Worm (Caenorhabditis elegans) whole organism, early embryonic: Measurements from ENCODE around the gene srh-244.
"Not testable (repeated sequence)": the region's sequence is repeated elsewhere in the genome, so short reads cannot be mapped to it uniquely, and the experiment has no call there.

Experiments
- B0310.2 ChIP-seq: sonication (generic microtip); optimal IDR thresholded peaks from 2 replicates; lab custom pipeline; 2016; ENCODE audit warnings: mild to moderate bottlenecking, missing genetic modification characterization, missing compliant biosample characterization
- F13C5.2 ChIP-seq: sonication (generic microtip); optimal IDR thresholded peaks from 2 replicates; lab custom pipeline; 2017; ENCODE audit warnings: mild to moderate bottlenecking, missing genetic modification characterization, inconsistent platforms, missing compliant biosample characterization
- aly-1 ChIP-seq: sonication (generic microtip); optimal IDR thresholded peaks from 2 replicates; lab custom pipeline; 2016; ENCODE audit warnings: missing genetic modification characterization, missing compliant biosample characterization
- ama-1 ChIP-seq: fragments of 150-350 bp; optimal IDR thresholded peaks from 2 replicates; lab custom pipeline; 2014
- ceh-13 ChIP-seq: fragments of 200-800 bp; sonication (Bioruptor generic); optimal IDR thresholded peaks from 2 replicates; lab custom pipeline; 2018; ENCODE audit warnings: mild to moderate bottlenecking, missing genetic modification characterization, missing compliant biosample characterization
- ceh-36 ChIP-seq: sonication (generic microtip); optimal IDR thresholded peaks from 2 replicates; lab custom pipeline; 2016; ENCODE audit warnings: missing genetic modification characterization, inconsistent platforms, missing compliant biosample characterization
- ets-7 ChIP-seq: sonication (generic microtip); optimal IDR thresholded peaks from 2 replicates; lab custom pipeline; 2016; ENCODE audit warnings: missing genotype, missing genetic modification characterization, missing compliant biosample characterization
- flt-1 ChIP-seq: fragments of 200-800 bp; sonication (Bioruptor generic); IDR thresholded peaks from 2 replicates; pipeline ENCODE4 v1.3.6; 2022; ENCODE audit warnings: missing genetic modification characterization, missing compliant biosample characterization
- hmbx-1 ChIP-seq: sonication (generic microtip); optimal IDR thresholded peaks from 2 replicates; lab custom pipeline; 2016; ENCODE audit warnings: mild to moderate bottlenecking, missing genetic modification characterization, missing compliant biosample characterization
- hmg-4 ChIP-seq: fragments of 200-800 bp; sonication (Bioruptor generic); optimal IDR thresholded peaks from 2 replicates; lab custom pipeline; 2018; ENCODE audit warnings: mild to moderate bottlenecking, missing genetic modification characterization, missing compliant biosample characterization
- hnd-1 ChIP-seq: sonication (generic microtip); optimal IDR thresholded peaks from 2 replicates; lab custom pipeline; 2016; ENCODE audit warnings: missing genetic modification characterization, missing compliant biosample characterization
- pes-1 ChIP-seq: fragments of 200-800 bp; sonication (Bioruptor generic); IDR thresholded peaks from 2 replicates; pipeline ENCODE4 v1.3.6; 2022; ENCODE audit warnings: missing genetic modification reagents, missing genetic modification characterization, missing compliant biosample characterization
- scrt-1 ChIP-seq: fragments of 200-800 bp; sonication (Bioruptor generic); IDR thresholded peaks from 2 replicates; pipeline ENCODE4 v1.3.6; 2022; ENCODE audit warnings: missing genetic modification characterization, missing compliant biosample characterization
- sea-1 ChIP-seq: fragments of 200-800 bp; sonication (Bioruptor generic); conservative IDR thresholded peaks from 2 replicates; pipeline ENCODE4 v1.3.6; 2022; ENCODE audit warnings: missing genetic modification characterization, missing compliant biosample characterization
- tbx-11 ChIP-seq: fragments of 200-800 bp; sonication (Bioruptor generic); IDR thresholded peaks from 2 replicates; pipeline ENCODE4 v1.3.6; 2022; ENCODE audit warnings: missing genetic modification characterization, missing compliant biosample characterization
- tbx-37 ChIP-seq: fragments of 200-800 bp; sonication (Bioruptor generic); conservative IDR thresholded peaks from 2 replicates; pipeline ENCODE4 v1.3.6; 2022; ENCODE audit warnings: missing genetic modification reagents, missing genetic modification characterization, missing compliant biosample characterization
- tra-4 ChIP-seq: sonication (generic microtip); optimal IDR thresholded peaks from 2 replicates; lab custom pipeline; 2017; ENCODE audit warnings: missing genetic modification characterization, missing compliant biosample characterization

Gene srh-244

ce11 chrV:7343522-7343921 lies at the start of gene srh-244:
Gene srh-244, plus strand, starts transcription at chrV:7343822.
- TF ChIP-seq ceh-36 (tag; lab: Kevin White, UChicago) (no peak), ets-7 (tag; lab: Kevin White, UChicago) (no peak), hnd-1 (no peak), hmg-4 (no peak), scrt-1 (no peak), tbx-37 (no peak), flt-1 (GFP tag; lab: Robert Waterston, UW) (no peak), tra-4 (no peak), ceh-13 (no peak), sea-1 (no peak)

- TF ChIP-seq B0310.2 (tag; lab: Kevin White, UChicago) (no peak), ets-7 (tag; lab: Kevin White, UChicago) (no peak), hmbx-1 (no peak), ceh-13 (no peak), flt-1 (GFP tag; lab: Robert Waterston, UW) (no peak), hmg-4 (no peak), tbx-37 (no peak), hnd-1 (no peak), aly-1 (tag; lab: Kevin White, UChicago) (no peak), tbx-11 (GFP tag; lab: Robert Waterston, UW) (no peak), scrt-1 (no peak), pes-1 (GFP tag; lab: Robert Waterston, UW) (no peak), F13C5.2 (tag; lab: Kevin White, UChicago) (no peak)
Observed at ce11 chrV:7295270-7295669, 48.4 kb upstream of the srh-244 start, which contains the start of gene F07G11.4. Gene F07G11.4, minus strand, starts transcription at chrV:7295370.

ce11 chrV:7297263-7297662 lies 46.4 kb upstream of the srh-244 start, which contains the start of gene srj-32:
Gene srj-32, minus strand, starts transcription at chrV:7297363.
- TF ChIP-seq ceh-13 (no peak), flt-1 (GFP tag; lab: Robert Waterston, UW) (no peak), ceh-36 (tag; lab: Kevin White, UChicago) (no peak), tbx-11 (GFP tag; lab: Robert Waterston, UW) (no peak), ets-7 (tag; lab: Kevin White, UChicago) (no peak), F13C5.2 (tag; lab: Kevin White, UChicago) (no peak)

ce11 chrV:7298463-7298862 lies 45.2 kb upstream of the srh-244 start, which contains the start of gene F07G11.3:
Gene F07G11.3, plus strand, starts transcription at chrV:7298763.
- TF ChIP-seq sea-1: no peak
- no peak for TF ChIP-seq B0310.2 (tag; lab: Kevin White, UChicago)
- no peak for TF ChIP-seq tbx-11 (GFP tag; lab: Robert Waterston, UW)
- TF ChIP-seq aly-1 (tag; lab: Kevin White, UChicago): no peak
- TF ChIP-seq ets-7 (tag; lab: Kevin White, UChicago): no peak
- no peak for TF ChIP-seq flt-1 (GFP tag; lab: Robert Waterston, UW)
- no peak for TF ChIP-seq scrt-1

ce11 chrV:7304506-7304905 lies 39.1 kb upstream of the srh-244 start, which contains the start of gene F07G11.2:
Gene F07G11.2, plus strand, starts transcription at chrV:7304806.
- not testable (repeated sequence) for TF ChIP-seq B0310.2 (tag; lab: Kevin White, UChicago); scrt-1; sea-1

DNA sequence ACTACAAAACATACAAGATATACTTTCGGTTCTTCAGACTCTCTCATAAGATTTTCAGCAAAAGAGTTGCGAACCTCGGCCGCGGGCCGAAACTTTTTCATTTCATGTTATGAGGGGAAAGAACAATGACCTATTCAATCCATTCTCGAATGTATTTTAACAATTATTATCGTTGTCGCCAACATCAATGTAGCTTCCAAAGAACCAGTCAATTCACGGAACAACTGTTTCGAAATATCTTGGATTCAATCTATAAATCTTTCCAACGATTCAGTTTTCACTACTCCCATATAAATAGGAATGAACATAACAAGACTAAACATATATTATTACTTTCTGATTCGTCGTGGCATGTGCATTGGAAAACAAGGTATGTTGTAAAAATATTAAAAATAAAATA lies 36.5 kb upstream of the srh-244 start, which contains the start of gene F07G11.1:
F07G11.1 (plus strand) TSS at position 301 of the 400 bp plus-strand sequence.
- no peak for TF ChIP-seq hmbx-1
- TF ChIP-seq ceh-36 (tag; lab: Kevin White, UChicago): no peak
- TF ChIP-seq tbx-11 (GFP tag; lab: Robert Waterston, UW): no peak
- no peak for TF ChIP-seq ama-1 (lab: Kevin White, UChicago)
- no peak for TF ChIP-seq flt-1 (GFP tag; lab: Robert Waterston, UW)
- TF ChIP-seq aly-1 (tag; lab: Kevin White, UChicago): no peak
- no peak for TF ChIP-seq tra-4

ce11 chrV:7313233-7313632 lies 30.4 kb upstream of the srh-244 start, which contains the start of gene srx-6:
Gene srx-6, minus strand, starts transcription at chrV:7313333.
- no peak for TF ChIP-seq pes-1 (GFP tag; lab: Robert Waterston, UW)
- TF ChIP-seq aly-1 (tag; lab: Kevin White, UChicago): no peak
- TF ChIP-seq hmbx-1: no peak
- TF ChIP-seq ets-7 (tag; lab: Kevin White, UChicago): no peak
- no peak for TF ChIP-seq flt-1 (GFP tag; lab: Robert Waterston, UW)
- no peak for TF ChIP-seq tra-4
- no peak for TF ChIP-seq ceh-13
- TF ChIP-seq B0310.2 (tag; lab: Kevin White, UChicago): no peak

ce11 chrV:7320909-7321308 lies 22.7 kb upstream of the srh-244 start, which contains the start of gene lmd-4:
Gene lmd-4, minus strand, starts transcription at chrV:7321009.
- TF ChIP-seq hmg-4: no peak
- no peak for TF ChIP-seq tbx-37

DNA sequence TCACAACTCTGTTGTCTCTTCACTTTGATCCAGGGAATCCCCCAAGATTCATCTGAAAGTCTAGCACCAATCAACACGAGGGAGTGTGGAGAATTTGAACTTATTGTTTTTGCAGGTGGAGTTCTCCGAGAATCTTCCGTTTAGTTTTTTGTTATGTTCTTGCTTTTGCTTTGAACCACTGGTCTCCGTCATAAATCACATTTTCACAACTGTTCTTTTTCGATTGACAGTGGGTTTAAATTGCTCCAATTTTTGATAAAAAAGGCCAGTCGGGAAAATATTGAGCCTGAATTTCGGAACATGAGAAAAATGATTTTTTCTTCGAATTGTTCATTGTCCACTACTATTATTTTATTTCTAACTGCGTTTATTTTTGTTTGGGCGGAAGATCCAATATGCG lies 21.7 kb upstream of the srh-244 start, which contains the start of gene F10G2.10:
F10G2.10 (plus strand) TSS at position 301 of the 400 bp plus-strand sequence.
- TF ChIP-seq F13C5.2 (tag; lab: Kevin White, UChicago) (no peak), hnd-1 (no peak)

DNA sequence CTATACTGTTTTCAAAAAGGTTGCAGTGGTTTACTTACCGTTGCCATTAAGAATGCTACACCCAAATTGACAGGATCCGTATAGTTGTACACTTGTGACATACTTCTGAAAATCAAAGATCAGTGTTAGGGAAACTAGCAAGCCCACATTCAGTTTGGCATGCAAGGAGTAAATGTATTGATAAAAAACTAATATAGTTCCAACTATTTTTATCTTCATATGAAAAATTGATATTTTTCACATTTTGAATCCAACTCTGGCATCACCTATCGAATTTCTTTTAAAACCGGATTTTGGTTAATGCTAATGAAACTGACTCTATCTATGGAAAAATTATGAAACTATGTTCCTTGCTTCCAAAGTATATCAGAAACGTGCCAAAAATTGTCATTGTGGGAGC lies 18.3 kb upstream of the srh-244 start, which contains the start of gene srx-92:
srx-92 (minus strand) TSS at position 101 of the 400 bp plus-strand sequence.
- TF ChIP-seq tbx-11 (GFP tag; lab: Robert Waterston, UW) (no peak), flt-1 (GFP tag; lab: Robert Waterston, UW) (no peak), B0310.2 (tag; lab: Kevin White, UChicago) (no peak)
